Worm (Caenorhabditis elegans): ENCODE measurements around the gene B0507.3.

DNA sequence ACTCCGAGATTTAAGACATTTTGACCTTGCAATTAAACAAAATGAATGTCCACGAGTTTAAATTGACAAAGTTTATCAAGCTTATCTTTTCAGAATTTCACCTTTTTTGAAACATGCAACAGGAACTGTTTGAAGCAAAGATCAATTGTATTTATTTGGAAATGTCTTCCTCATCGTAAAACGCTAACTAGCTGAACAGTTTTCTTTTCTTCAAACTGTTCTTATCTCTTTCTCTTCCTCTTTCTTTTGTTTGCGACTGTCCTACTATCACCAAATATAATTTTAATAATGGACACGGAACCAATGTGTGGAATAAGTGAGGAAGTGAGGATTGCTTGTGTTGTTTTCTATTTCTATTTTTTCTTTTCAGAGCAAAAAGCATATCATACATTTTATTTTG is 35.8 kb upstream of the B0507.3 start, which contains the start of gene ZC196.4:
- TF ChIP-seq unc-62 (GFP tag; optimal IDR thresholded peaks at IDR 0.05) (no peak), ceh-82 (tag; optimal IDR thresholded peaks at IDR 0.05) (no peak), ceh-9 (tag; optimal IDR thresholded peaks at IDR 0.05) (no peak), nhr-28 (tag; optimal IDR thresholded peaks at IDR 0.05) (no peak), elt-1 (tag; optimal IDR thresholded peaks at IDR 0.05) (no peak), nhr-77 (tag; optimal IDR thresholded peaks at IDR 0.05) (no peak), ZK546.5 (tag; optimal IDR thresholded peaks at IDR 0.05) (no peak), ceh-28 (tag; optimal IDR thresholded peaks at IDR 0.05) (no peak), nhr-237 (tag; optimal IDR thresholded peaks at IDR 0.05) (no peak), nfya-1 (tag; optimal IDR thresholded peaks at IDR 0.05; ENCODE audit: insufficient read depth) (no peak), mdl-1 (tag; optimal IDR thresholded peaks at IDR 0.05) (no peak), fkh-10 (GFP tag; optimal IDR thresholded peaks at IDR 0.05) (no peak), ztf-4 (tag; optimal IDR thresholded peaks at IDR 0.05) (no peak)
